Worm (Caenorhabditis elegans): Measurements from ENCODE around the gene phf-10.

DNA sequence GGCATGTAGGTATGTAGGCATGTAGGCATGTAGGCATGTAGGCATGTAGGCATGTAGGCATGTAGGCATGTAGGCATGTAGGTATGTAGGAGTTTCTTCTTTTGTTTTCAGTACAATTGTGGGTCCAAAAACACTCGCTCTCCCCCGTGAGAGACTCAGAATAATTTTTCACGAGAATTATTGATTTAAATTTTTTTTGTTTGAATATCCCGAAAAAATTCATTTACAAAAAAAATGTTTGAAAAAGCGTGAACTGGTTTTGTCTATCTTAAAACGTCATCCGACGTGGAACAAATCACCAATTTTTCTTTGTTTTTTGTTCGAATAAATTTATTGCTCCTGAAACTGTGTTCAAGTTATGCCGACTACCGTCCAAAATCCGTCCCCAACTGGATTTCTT, 31.8 kb upstream of the phf-10 start, which contains the start of gene wago-10:
- TF ChIP-seq egl-13 (tag; optimal IDR thresholded peaks at IDR 0.05), result no peak
- no peak for TF ChIP-seq ztf-11 (tag; optimal IDR thresholded peaks at IDR 0.05)
- no peak for TF ChIP-seq mdl-1 (tag; optimal IDR thresholded peaks at IDR 0.05)
- no peak for TF ChIP-seq snpc-4 (tag; optimal IDR thresholded peaks at IDR 0.05)

All from whole organism, L1 larva.